Fruit fly (Drosophila melanogaster): ENCODE measurements around the gene CG34012.
"Not testable (repeated sequence)": the region's sequence is repeated elsewhere in the genome, so short reads cannot be mapped to it uniquely, and the experiment has no call there.

Gene CG34012

dm6 chr3L:11138862-11139261 is 29.6 kb upstream of the CG34012 start (continued):
- TF ChIP-seq Lpt (GFP tag; optimal IDR thresholded peaks at IDR 0.05), result peak; percentile 54
- no peak for TF ChIP-seq Sox102F (GFP tag; optimal IDR thresholded peaks at IDR 0.05)
- peak; percentile 57; the same call in 1 of the 3 replicates for TF ChIP-seq eg (GFP tag; IDR thresholded peaks at IDR 0.05)
- no peak for TF ChIP-seq CG11294 (GFP tag; IDR thresholded peaks at IDR 0.05)
- no peak for TF ChIP-seq CG3919 (GFP tag; optimal IDR thresholded peaks at IDR 0.05)
- no peak for TF ChIP-seq lz (GFP tag; optimal IDR thresholded peaks at IDR 0.05)

dm6 chr3L:11136349-11136748 is 27.0 kb upstream of the CG34012 start:
- TF ChIP-seq CG6808 (GFP tag; optimal IDR thresholded peaks at IDR 0.05) (peak; percentile 68), ss (GFP tag; optimal IDR thresholded peaks at IDR 0.05) (peak; percentile 66 to 74), Eip78C (GFP tag) (peak; percentile 70), svp (GFP tag) (no peak), CG9139 (GFP tag; optimal IDR thresholded peaks at IDR 0.05) (peak; percentile 63), CG4318 (GFP tag; optimal IDR thresholded peaks at IDR 0.05) (no peak), CG15336 (GFP tag; IDR thresholded peaks at IDR 0.05) (0 out of 2 replicates have a peak, but pooled peaks have one; percentile 7), dsx (GFP tag; optimal IDR thresholded peaks at IDR 0.05; ENCODE audit: poor library complexity, severe bottlenecking) (peak; percentile 52), CG8632 (GFP tag; optimal IDR thresholded peaks at IDR 0.05) (peak; percentile 46), OdsH (GFP tag; optimal IDR thresholded peaks at IDR 0.05) (no peak)

- TF ChIP-seq CG15336 (GFP tag; IDR thresholded peaks at IDR 0.05) (peak; percentile 27; the same call in 1 of the 2 replicates), CG3919 (GFP tag; optimal IDR thresholded peaks at IDR 0.05) (no peak)
Measured at dm6 chr3L:11135846-11136245, 26.5 kb upstream of the CG34012 start, which contains the start of gene IRSp53. Gene IRSp53, plus strand, starts transcription at chr3L:11136049.

dm6 chr3L:11134886-11135285 is 25.6 kb upstream of the CG34012 start, which contains the start of gene CG14143:
Gene CG14143, plus strand, starts transcription at chr3L:11134987.
- TF ChIP-seq CG34406, fd85E, cyc (GFP tag; optimal IDR thresholded peaks at IDR 0.05): not testable (repeated sequence)

- TF ChIP-seq CG11294 (GFP tag; IDR thresholded peaks at IDR 0.05); CG10631 (GFP tag; optimal IDR thresholded peaks at IDR 0.05); fd59A (GFP tag; optimal IDR thresholded peaks at IDR 0.05): not testable (repeated sequence)
Measured at dm6 chr3L:11132055-11132454, 22.8 kb upstream of the CG34012 start, which contains the start of gene CG32074. Gene CG32074, minus strand, starts transcription at chr3L:11132322.

dm6 chr3L:11130535-11130934 is 21.2 kb upstream of the CG34012 start, which contains the start of gene nol:
Gene nol, plus strand, starts transcription at chr3L:11130835.
- TF ChIP-seq CG34406 (GFP tag; optimal IDR thresholded peaks at IDR 0.05) (no peak), Smox (GFP tag; optimal IDR thresholded peaks at IDR 0.05) (no peak)

dm6 chr3L:11125636-11126532 is 16.6 kb upstream of the CG34012 start:
- TF ChIP-seq fkh (GFP tag; optimal IDR thresholded peaks at IDR 0.05), result peak; percentile 8
- no peak for TF ChIP-seq Sox14 (GFP tag; optimal IDR thresholded peaks at IDR 0.05)

- no peak for TF ChIP-seq ss (GFP tag; optimal IDR thresholded peaks at IDR 0.05)
- peak; percentile 88 for TF ChIP-seq svp (GFP tag)
Measured at dm6 chr3L:11124841-11125240, 15.5 kb upstream of the CG34012 start.

Measured in whole organism, prepupa.